Worm (Caenorhabditis elegans) whole organism, early embryonic: ENCODE results near the gene M162.5.

Source experiments
- B0310.2 ChIP-seq: sonication (generic microtip); optimal IDR thresholded peaks from 2 replicates; lab custom pipeline; 2016; ENCODE audit warnings: mild to moderate bottlenecking, missing genetic modification characterization, missing compliant biosample characterization
- F13C5.2 ChIP-seq: sonication (generic microtip); optimal IDR thresholded peaks from 2 replicates; lab custom pipeline; 2017; ENCODE audit warnings: mild to moderate bottlenecking, missing genetic modification characterization, inconsistent platforms, missing compliant biosample characterization
- aly-1 ChIP-seq: sonication (generic microtip); optimal IDR thresholded peaks from 2 replicates; lab custom pipeline; 2016; ENCODE audit warnings: missing genetic modification characterization, missing compliant biosample characterization
- ama-1 ChIP-seq: fragments of 150-350 bp; optimal IDR thresholded peaks from 2 replicates; lab custom pipeline; 2014
- ceh-13 ChIP-seq: fragments of 200-800 bp; sonication (Bioruptor generic); optimal IDR thresholded peaks from 2 replicates; lab custom pipeline; 2018; ENCODE audit warnings: mild to moderate bottlenecking, missing genetic modification characterization, missing compliant biosample characterization
- flt-1 ChIP-seq: fragments of 200-800 bp; sonication (Bioruptor generic); IDR thresholded peaks from 2 replicates; pipeline ENCODE4 v1.3.6; 2022; ENCODE audit warnings: missing genetic modification characterization, missing compliant biosample characterization
- hmbx-1 ChIP-seq: sonication (generic microtip); optimal IDR thresholded peaks from 2 replicates; lab custom pipeline; 2016; ENCODE audit warnings: mild to moderate bottlenecking, missing genetic modification characterization, missing compliant biosample characterization
- hmg-4 ChIP-seq: fragments of 200-800 bp; sonication (Bioruptor generic); optimal IDR thresholded peaks from 2 replicates; lab custom pipeline; 2018; ENCODE audit warnings: mild to moderate bottlenecking, missing genetic modification characterization, missing compliant biosample characterization
- hnd-1 ChIP-seq: sonication (generic microtip); optimal IDR thresholded peaks from 2 replicates; lab custom pipeline; 2016; ENCODE audit warnings: missing genetic modification characterization, missing compliant biosample characterization
- pes-1 ChIP-seq: fragments of 200-800 bp; sonication (Bioruptor generic); IDR thresholded peaks from 2 replicates; pipeline ENCODE4 v1.3.6; 2022; ENCODE audit warnings: missing genetic modification reagents, missing genetic modification characterization, missing compliant biosample characterization
- scrt-1 ChIP-seq: fragments of 200-800 bp; sonication (Bioruptor generic); IDR thresholded peaks from 2 replicates; pipeline ENCODE4 v1.3.6; 2022; ENCODE audit warnings: missing genetic modification characterization, missing compliant biosample characterization
- sea-1 ChIP-seq: fragments of 200-800 bp; sonication (Bioruptor generic); conservative IDR thresholded peaks from 2 replicates; pipeline ENCODE4 v1.3.6; 2022; ENCODE audit warnings: missing genetic modification characterization, missing compliant biosample characterization
- tbx-37 ChIP-seq: fragments of 200-800 bp; sonication (Bioruptor generic); conservative IDR thresholded peaks from 2 replicates; pipeline ENCODE4 v1.3.6; 2022; ENCODE audit warnings: missing genetic modification reagents, missing genetic modification characterization, missing compliant biosample characterization
- tra-4 ChIP-seq: sonication (generic microtip); optimal IDR thresholded peaks from 2 replicates; lab custom pipeline; 2017; ENCODE audit warnings: missing genetic modification characterization, missing compliant biosample characterization

- TF ChIP-seq ceh-13 (no peak), flt-1 (GFP tag; lab: Robert Waterston, UW) (no peak), B0310.2 (tag; lab: Kevin White, UChicago) (no peak), ama-1 (no peak), aly-1 (tag; lab: Kevin White, UChicago) (no peak), scrt-1 (GFP tag; lab: Robert Waterston, UW) (no peak), tbx-37 (GFP tag; lab: Robert Waterston, UW) (no peak), hmg-4 (GFP tag; lab: Kevin White, UChicago) (no peak), hmbx-1 (tag; lab: Kevin White, UChicago) (no peak), sea-1 (GFP tag; lab: Robert Waterston, UW) (no peak), hnd-1 (tag; lab: Kevin White, UChicago) (no peak), tra-4 (tag; lab: Kevin White, UChicago) (no peak), F13C5.2 (no peak), pes-1 (no peak)
Observed at ce11 chrV:19805548-19805947, 44.7 kb downstream of the M162.5 start.
